Worm (Caenorhabditis elegans): ENCODE measurements around the gene Y97E10AL.1.

Y97E10AL.1 gene

ce11 chrV:7985860-7986259, at the start of gene Y97E10AL.1:
Gene Y97E10AL.1 (plus strand): TSS chrV:7986160.
- no peak for TF ChIP-seq fos-1 (tag; optimal IDR thresholded peaks at IDR 0.05)
- no peak for TF ChIP-seq ZK546.5 (tag; optimal IDR thresholded peaks at IDR 0.05)

ce11 chrV:7937152-7937551, 48.8 kb upstream of the Y97E10AL.1 start, which contains the start of gene srsx-3:
Gene srsx-3 (minus strand): TSS chrV:7937252.
- TF ChIP-seq unc-62 (GFP tag; optimal IDR thresholded peaks at IDR 0.05 in 1 of 2) = peak in 1 of 2 experiments; percentile 34
- no peak for TF ChIP-seq unc-62 (tag; optimal IDR thresholded peaks at IDR 0.05)
- TF ChIP-seq hmg-1.1 (GFP tag; IDR thresholded peaks at IDR 0.05) = no peak

ce11 chrV:7940299-7940698, 45.7 kb upstream of the Y97E10AL.1 start, which contains the start of gene srt-53:
Gene srt-53 (minus strand): TSS chrV:7940399.
- peak in 1 of 2 experiments; percentile 87 for TF ChIP-seq unc-62 (GFP tag; optimal IDR thresholded peaks at IDR 0.05 in 1 of 2)
- TF ChIP-seq unc-62 (tag; optimal IDR thresholded peaks at IDR 0.05) = no peak
- no peak for TF ChIP-seq dmd-8 (GFP tag; IDR thresholded peaks at IDR 0.05)
- no peak for TF ChIP-seq hmg-1.1 (GFP tag; IDR thresholded peaks at IDR 0.05)
- no peak for TF ChIP-seq nhr-6 (tag; optimal IDR thresholded peaks at IDR 0.05)
- TF ChIP-seq sdz-12 (GFP tag; optimal IDR thresholded peaks at IDR 0.05) = no peak
- TF ChIP-seq mdl-1 (tag; optimal IDR thresholded peaks at IDR 0.05) = no peak
- TF ChIP-seq ZK337.2 (GFP tag; IDR thresholded peaks at IDR 0.05) = no peak
- no peak for TF ChIP-seq zag-1 (tag; optimal IDR thresholded peaks at IDR 0.05)

ce11 chrV:7943568-7943967, 42.4 kb upstream of the Y97E10AL.1 start, which contains the start of gene Y97E10B.1:
Gene Y97E10B.1 (plus strand): TSS chrV:7943868.
- TF ChIP-seq aha-1 (tag) (peak; percentile 66), ceh-32 (tag; optimal IDR thresholded peaks at IDR 0.05; ENCODE audit: poor library complexity) (no peak)

- TF ChIP-seq zfp-2 (tag; optimal IDR thresholded peaks at IDR 0.05) (no peak), set-16 (GFP tag; IDR thresholded peaks at IDR 0.05) (no peak), aha-1 (tag) (peak; percentile 91), zag-1 (tag; optimal IDR thresholded peaks at IDR 0.05) (no peak), unc-62 (GFP tag; optimal IDR thresholded peaks at IDR 0.05 in 1 of 2) (peak in 1 of 2 experiments; percentile 81), unc-62 (tag; optimal IDR thresholded peaks at IDR 0.05) (no peak), daf-19 (GFP tag; conservative IDR thresholded peaks at IDR 0.05) (no peak)
Observed at ce11 chrV:7946229-7946628, 39.7 kb upstream of the Y97E10AL.1 start.

DNA sequence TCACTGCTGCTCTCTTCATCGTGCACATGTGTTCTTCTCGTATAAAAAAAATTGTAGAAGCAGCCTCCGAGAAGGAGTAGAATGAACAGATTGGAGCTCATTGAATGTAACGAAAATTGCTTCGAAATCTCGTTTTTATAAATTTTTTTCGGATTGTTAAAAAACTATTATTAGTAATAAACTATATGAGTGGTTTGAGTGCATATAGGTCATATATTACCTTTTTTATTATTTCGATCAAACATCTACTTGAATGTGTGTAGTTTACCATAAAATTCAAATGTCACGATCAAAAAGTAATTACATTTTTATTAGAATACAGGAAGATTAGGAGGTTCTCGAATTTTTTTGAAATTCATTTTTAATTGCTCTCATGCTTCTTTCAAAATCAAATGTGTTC, 33.1 kb upstream of the Y97E10AL.1 start, which contains the start of gene clec-216:
Gene clec-216 (minus strand): TSS at position 101 of the 400 bp plus-strand sequence.
- TF ChIP-seq nhr-102 (tag; optimal IDR thresholded peaks at IDR 0.05) (no peak), F44E2.7 (GFP tag; IDR thresholded peaks at IDR 0.05) (no peak), mdt-29 (GFP tag; IDR thresholded peaks at IDR 0.05) (no peak), zip-11 (GFP tag; IDR thresholded peaks at IDR 0.05) (no peak), lin-13 (GFP tag; optimal IDR thresholded peaks at IDR 0.05) (no peak), attf-4 (tag; optimal IDR thresholded peaks at IDR 0.05) (no peak), daf-19 (GFP tag; conservative IDR thresholded peaks at IDR 0.05) (no peak), unc-62 (GFP tag; optimal IDR thresholded peaks at IDR 0.05 in 1 of 2) (no peak), unc-62 (tag; optimal IDR thresholded peaks at IDR 0.05) (no peak)

ce11 chrV:7954552-7954951, 31.4 kb upstream of the Y97E10AL.1 start, which contains the start of gene F26D11.13:
Gene F26D11.13 (minus strand): TSS chrV:7954652.
- TF ChIP-seq nhr-102 (tag; optimal IDR thresholded peaks at IDR 0.05) = no peak
- TF ChIP-seq zfp-3 (GFP tag; conservative IDR thresholded peaks at IDR 0.05) = no peak
- TF ChIP-seq nhr-11 (tag; optimal IDR thresholded peaks at IDR 0.05) = no peak
- no peak for TF ChIP-seq Y105C5A.15 (GFP tag; IDR thresholded peaks at IDR 0.05)
- no peak for TF ChIP-seq daf-8 (GFP tag; IDR thresholded peaks at IDR 0.05)
- no peak for TF ChIP-seq daf-12 (tag; optimal IDR thresholded peaks at IDR 0.05)

DNA sequence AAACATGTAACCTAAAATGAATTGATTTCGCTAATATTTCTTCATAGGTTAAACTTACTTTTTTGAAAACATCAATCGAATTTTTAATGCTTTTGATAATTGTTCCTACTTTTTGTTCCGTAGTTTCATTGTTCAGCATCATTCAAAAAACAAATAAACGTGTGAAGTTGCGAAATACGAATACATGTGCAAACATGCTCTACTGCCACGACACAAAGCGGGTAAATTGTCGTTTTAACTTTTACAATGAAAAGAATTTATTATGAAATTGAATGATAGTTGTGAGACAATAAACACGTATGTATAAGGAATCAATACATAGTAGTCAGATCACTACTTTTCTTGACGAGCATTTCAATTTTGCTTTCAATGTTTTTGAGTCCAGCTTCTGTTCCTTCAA, 30.8 kb upstream of the Y97E10AL.1 start, which contains the start of gene F26D11.12:
Gene F26D11.12 (minus strand): TSS at position 145 of the 400 bp plus-strand sequence.
- TF ChIP-seq nhr-28 (tag; optimal IDR thresholded peaks at IDR 0.05) (peak; percentile 10), php-3 (GFP tag; IDR thresholded peaks at IDR 0.05) (0 out of 2 replicates have a peak, but pooled peaks have one; percentile 17), dve-1 (tag; optimal IDR thresholded peaks at IDR 0.05; ENCODE audit: insufficient read depth) (peak; percentile 38), ZK337.2 (GFP tag; IDR thresholded peaks at IDR 0.05) (no peak), daf-16 (GFP tag; optimal IDR thresholded peaks at IDR 0.05) (no peak), daf-16 (tag; optimal IDR thresholded peaks at IDR 0.05) (peak; percentile 67), dpl-1 (GFP tag; optimal IDR thresholded peaks at IDR 0.05) (peak; percentile 69), T20F7.1 (GFP tag; optimal IDR thresholded peaks at IDR 0.05) (peak; percentile 15), unc-62 (GFP tag; optimal IDR thresholded peaks at IDR 0.05 in 1 of 2) (peak in 1 of 2 experiments; percentile 83), unc-62 (tag; optimal IDR thresholded peaks at IDR 0.05) (no peak), ceh-82 (tag; optimal IDR thresholded peaks at IDR 0.05) (no peak), arid-1 (GFP tag; conservative IDR thresholded peaks at IDR 0.05) (no peak), pqm-1 (tag; optimal IDR thresholded peaks at IDR 0.05) (peak; percentile 50), spr-3 (GFP tag; optimal IDR thresholded peaks at IDR 0.05) (no peak)

Measured in whole organism, L4 larva.